Worm (Caenorhabditis elegans) whole organism, early embryonic: Measurements from ENCODE around the gene ZC21.6.

Experiments
- B0310.2 ChIP-seq: sonication (generic microtip); optimal IDR thresholded peaks from 2 replicates; lab custom pipeline; 2016; ENCODE audit warnings: mild to moderate bottlenecking, missing genetic modification characterization, missing compliant biosample characterization
- F13C5.2 ChIP-seq: sonication (generic microtip); optimal IDR thresholded peaks from 2 replicates; lab custom pipeline; 2017; ENCODE audit warnings: mild to moderate bottlenecking, missing genetic modification characterization, inconsistent platforms, missing compliant biosample characterization
- aly-1 ChIP-seq: sonication (generic microtip); optimal IDR thresholded peaks from 2 replicates; lab custom pipeline; 2016; ENCODE audit warnings: missing genetic modification characterization, missing compliant biosample characterization
- ama-1 ChIP-seq: fragments of 150-350 bp; optimal IDR thresholded peaks from 2 replicates; lab custom pipeline; 2014
- ceh-13 ChIP-seq: fragments of 200-800 bp; sonication (Bioruptor generic); optimal IDR thresholded peaks from 2 replicates; lab custom pipeline; 2018; ENCODE audit warnings: mild to moderate bottlenecking, missing genetic modification characterization, missing compliant biosample characterization
- ceh-36 ChIP-seq: sonication (generic microtip); optimal IDR thresholded peaks from 2 replicates; lab custom pipeline; 2016; ENCODE audit warnings: missing genetic modification characterization, inconsistent platforms, missing compliant biosample characterization
- ets-7 ChIP-seq: sonication (generic microtip); optimal IDR thresholded peaks from 2 replicates; lab custom pipeline; 2016; ENCODE audit warnings: missing genotype, missing genetic modification characterization, missing compliant biosample characterization
- flt-1 ChIP-seq: fragments of 200-800 bp; sonication (Bioruptor generic); IDR thresholded peaks from 2 replicates; pipeline ENCODE4 v1.3.6; 2022; ENCODE audit warnings: missing genetic modification characterization, missing compliant biosample characterization
- hmbx-1 ChIP-seq: sonication (generic microtip); optimal IDR thresholded peaks from 2 replicates; lab custom pipeline; 2016; ENCODE audit warnings: mild to moderate bottlenecking, missing genetic modification characterization, missing compliant biosample characterization
- hmg-4 ChIP-seq: fragments of 200-800 bp; sonication (Bioruptor generic); optimal IDR thresholded peaks from 2 replicates; lab custom pipeline; 2018; ENCODE audit warnings: mild to moderate bottlenecking, missing genetic modification characterization, missing compliant biosample characterization
- hnd-1 ChIP-seq: sonication (generic microtip); optimal IDR thresholded peaks from 2 replicates; lab custom pipeline; 2016; ENCODE audit warnings: missing genetic modification characterization, missing compliant biosample characterization
- pes-1 ChIP-seq: fragments of 200-800 bp; sonication (Bioruptor generic); IDR thresholded peaks from 2 replicates; pipeline ENCODE4 v1.3.6; 2022; ENCODE audit warnings: missing genetic modification reagents, missing genetic modification characterization, missing compliant biosample characterization
- scrt-1 ChIP-seq: fragments of 200-800 bp; sonication (Bioruptor generic); IDR thresholded peaks from 2 replicates; pipeline ENCODE4 v1.3.6; 2022; ENCODE audit warnings: missing genetic modification characterization, missing compliant biosample characterization
- sea-1 ChIP-seq: fragments of 200-800 bp; sonication (Bioruptor generic); conservative IDR thresholded peaks from 2 replicates; pipeline ENCODE4 v1.3.6; 2022; ENCODE audit warnings: missing genetic modification characterization, missing compliant biosample characterization
- tbx-11 ChIP-seq: fragments of 200-800 bp; sonication (Bioruptor generic); IDR thresholded peaks from 2 replicates; pipeline ENCODE4 v1.3.6; 2022; ENCODE audit warnings: missing genetic modification characterization, missing compliant biosample characterization
- tbx-37 ChIP-seq: fragments of 200-800 bp; sonication (Bioruptor generic); conservative IDR thresholded peaks from 2 replicates; pipeline ENCODE4 v1.3.6; 2022; ENCODE audit warnings: missing genetic modification reagents, missing genetic modification characterization, missing compliant biosample characterization
- tra-4 ChIP-seq: sonication (generic microtip); optimal IDR thresholded peaks from 2 replicates; lab custom pipeline; 2017; ENCODE audit warnings: missing genetic modification characterization, missing compliant biosample characterization

The ZC21.6 gene

ce11 chrIII:8579367-8579766, 34.0 kb upstream of the ZC21.6 start:
- no peak for TF ChIP-seq hnd-1 (tag; lab: Kevin White, UChicago)
- no peak for TF ChIP-seq pes-1 (GFP tag; lab: Robert Waterston, UW)
- TF ChIP-seq tra-4, result no peak
- TF ChIP-seq F13C5.2 (tag; lab: Kevin White, UChicago), result no peak
- no peak for TF ChIP-seq ceh-36
- TF ChIP-seq aly-1, result no peak
- no peak for TF ChIP-seq ceh-13 (GFP tag; lab: Kevin White, UChicago)
- no peak for TF ChIP-seq hmbx-1 (tag; lab: Kevin White, UChicago)

ce11 chrIII:8578381-8578780, 33.0 kb upstream of the ZC21.6 start:
- TF ChIP-seq hnd-1 (tag; lab: Kevin White, UChicago) (no peak), ceh-36 (no peak), hmg-4 (GFP tag; lab: Kevin White, UChicago) (no peak), flt-1 (no peak), tbx-37 (GFP tag; lab: Robert Waterston, UW) (no peak), tra-4 (no peak), scrt-1 (GFP tag; lab: Robert Waterston, UW) (no peak), hmbx-1 (tag; lab: Kevin White, UChicago) (no peak), ama-1 (lab: Kevin White, UChicago) (no peak), pes-1 (GFP tag; lab: Robert Waterston, UW) (no peak), sea-1 (GFP tag; lab: Robert Waterston, UW) (no peak)

- TF ChIP-seq ama-1 (lab: Kevin White, UChicago) (no peak), B0310.2 (tag; lab: Kevin White, UChicago) (no peak)
Observed at ce11 chrIII:8577534-8577933, 32.1 kb upstream of the ZC21.6 start.

- TF ChIP-seq hmg-4 (GFP tag; lab: Kevin White, UChicago) (no peak), aly-1 (no peak), tbx-37 (GFP tag; lab: Robert Waterston, UW) (no peak), ets-7 (no peak), pes-1 (GFP tag; lab: Robert Waterston, UW) (no peak), hnd-1 (tag; lab: Kevin White, UChicago) (no peak), tbx-11 (GFP tag; lab: Robert Waterston, UW) (no peak), scrt-1 (GFP tag; lab: Robert Waterston, UW) (no peak)
Observed at ce11 chrIII:8575359-8576101, 30.1 kb upstream of the ZC21.6 start.

- no peak for TF ChIP-seq tra-4
- no peak for TF ChIP-seq hnd-1 (tag; lab: Kevin White, UChicago)
- TF ChIP-seq B0310.2 (tag; lab: Kevin White, UChicago), result no peak
- TF ChIP-seq pes-1 (GFP tag; lab: Robert Waterston, UW), result no peak
- TF ChIP-seq tbx-11 (GFP tag; lab: Robert Waterston, UW), result no peak
- TF ChIP-seq scrt-1 (GFP tag; lab: Robert Waterston, UW), result no peak
- no peak for TF ChIP-seq hmbx-1 (tag; lab: Kevin White, UChicago)
- TF ChIP-seq hmg-4 (GFP tag; lab: Kevin White, UChicago), result no peak
- TF ChIP-seq ets-7, result no peak
- TF ChIP-seq F13C5.2 (tag; lab: Kevin White, UChicago), result no peak
- no peak for TF ChIP-seq sea-1 (GFP tag; lab: Robert Waterston, UW)
- no peak for TF ChIP-seq ama-1 (lab: Kevin White, UChicago)
- no peak for TF ChIP-seq aly-1
- TF ChIP-seq ceh-36, result no peak
- TF ChIP-seq tbx-37 (GFP tag; lab: Robert Waterston, UW), result no peak
- no peak for TF ChIP-seq ceh-13 (GFP tag; lab: Kevin White, UChicago)
- TF ChIP-seq flt-1, result no peak
Observed at ce11 chrIII:8574299-8574698, 28.9 kb upstream of the ZC21.6 start.

DNA sequence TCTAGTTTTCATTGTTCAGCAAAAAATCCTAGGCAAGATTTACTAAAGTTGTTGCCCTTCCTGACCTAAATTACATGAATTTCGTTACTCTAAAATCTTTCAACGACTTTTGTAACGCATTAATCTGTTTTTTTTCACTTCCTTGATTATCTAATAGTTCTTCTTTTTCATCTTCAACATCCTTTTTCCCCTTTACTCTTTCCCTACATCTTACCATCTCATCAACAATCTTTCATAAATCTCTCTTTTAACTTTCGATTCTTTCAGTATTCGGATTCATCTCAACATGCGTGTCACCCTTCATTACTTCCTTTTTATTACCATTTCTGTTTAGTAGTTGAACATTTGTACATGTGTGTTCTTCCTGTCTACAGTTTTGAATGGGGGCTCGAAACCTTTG, 28.5 kb upstream of the ZC21.6 start:
- no peak for TF ChIP-seq aly-1
- TF ChIP-seq tbx-11 (GFP tag; lab: Robert Waterston, UW), result no peak
- no peak for TF ChIP-seq B0310.2 (tag; lab: Kevin White, UChicago)
- TF ChIP-seq ceh-13 (GFP tag; lab: Kevin White, UChicago), result no peak
- no peak for TF ChIP-seq ceh-36
- TF ChIP-seq tbx-37 (GFP tag; lab: Robert Waterston, UW), result no peak
- TF ChIP-seq tra-4, result no peak
- no peak for TF ChIP-seq F13C5.2 (tag; lab: Kevin White, UChicago)
- no peak for TF ChIP-seq ets-7
- TF ChIP-seq sea-1 (GFP tag; lab: Robert Waterston, UW), result no peak
- no peak for TF ChIP-seq hnd-1 (tag; lab: Kevin White, UChicago)
- TF ChIP-seq hmg-4 (GFP tag; lab: Kevin White, UChicago), result no peak
- TF ChIP-seq ama-1 (lab: Kevin White, UChicago), result no peak
- TF ChIP-seq scrt-1 (GFP tag; lab: Robert Waterston, UW), result no peak
- TF ChIP-seq pes-1 (GFP tag; lab: Robert Waterston, UW), result no peak
- TF ChIP-seq hmbx-1 (tag; lab: Kevin White, UChicago), result no peak

DNA sequence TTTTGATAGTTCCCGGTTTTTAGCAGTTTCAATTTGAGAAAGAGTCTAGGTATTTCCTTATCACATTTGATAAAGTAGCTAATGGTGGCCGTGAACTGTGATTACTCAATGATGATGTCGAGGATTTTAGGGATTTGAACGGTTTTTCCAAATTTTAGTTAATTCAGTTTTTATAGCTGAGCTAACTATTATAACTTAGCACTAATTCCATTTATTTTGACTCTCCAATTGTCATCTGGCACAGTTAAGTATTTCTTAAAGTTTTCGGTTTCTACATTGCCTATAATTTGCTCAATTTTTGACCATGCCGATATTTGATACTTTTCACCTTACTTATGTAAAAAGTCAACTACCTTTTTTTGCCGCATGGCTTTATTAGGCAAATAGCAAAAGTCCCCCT, 27.9 kb upstream of the ZC21.6 start:
- TF ChIP-seq flt-1 (no peak), ama-1 (lab: Kevin White, UChicago) (no peak), ets-7 (no peak), ceh-13 (GFP tag; lab: Kevin White, UChicago) (no peak), tbx-11 (GFP tag; lab: Robert Waterston, UW) (no peak), hmbx-1 (tag; lab: Kevin White, UChicago) (no peak), F13C5.2 (tag; lab: Kevin White, UChicago) (no peak), aly-1 (no peak), tra-4 (no peak), tbx-37 (GFP tag; lab: Robert Waterston, UW) (no peak), B0310.2 (tag; lab: Kevin White, UChicago) (no peak), sea-1 (GFP tag; lab: Robert Waterston, UW) (no peak), hmg-4 (GFP tag; lab: Kevin White, UChicago) (no peak), scrt-1 (GFP tag; lab: Robert Waterston, UW) (no peak)
